Worm (Caenorhabditis elegans) whole organism, midembryonic: ENCODE data around the gene vglu-3.

Experiments used
- flt-1 ChIP-seq: fragments of 200-800 bp; sonication (Bioruptor generic); IDR thresholded peaks from 2 replicates; pipeline ENCODE4 v1.3.6; 2022; ENCODE audit warnings: missing genetic modification characterization, missing compliant biosample characterization
- klf-2 ChIP-seq: fragments of 200-800 bp; sonication (Bioruptor generic); conservative IDR thresholded peaks from 2 replicates; pipeline ENCODE4 v1.3.6; 2022; ENCODE audit warnings: missing genetic modification reagents, missing genetic modification characterization, missing compliant biosample characterization
- ref-1 ChIP-seq: fragments of 200-800 bp; sonication (Bioruptor generic); conservative IDR thresholded peaks from 2 replicates; pipeline ENCODE4 v1.3.6; 2022; ENCODE audit warnings: missing genetic modification reagents, missing genetic modification characterization, missing compliant biosample characterization
- ztf-23 ChIP-seq: fragments of 200-800 bp; sonication (Bioruptor generic); IDR thresholded peaks from 2 replicates; pipeline ENCODE4 v1.3.6; 2022; ENCODE audit warnings: missing genetic modification reagents, missing genetic modification characterization, missing compliant biosample characterization

DNA sequence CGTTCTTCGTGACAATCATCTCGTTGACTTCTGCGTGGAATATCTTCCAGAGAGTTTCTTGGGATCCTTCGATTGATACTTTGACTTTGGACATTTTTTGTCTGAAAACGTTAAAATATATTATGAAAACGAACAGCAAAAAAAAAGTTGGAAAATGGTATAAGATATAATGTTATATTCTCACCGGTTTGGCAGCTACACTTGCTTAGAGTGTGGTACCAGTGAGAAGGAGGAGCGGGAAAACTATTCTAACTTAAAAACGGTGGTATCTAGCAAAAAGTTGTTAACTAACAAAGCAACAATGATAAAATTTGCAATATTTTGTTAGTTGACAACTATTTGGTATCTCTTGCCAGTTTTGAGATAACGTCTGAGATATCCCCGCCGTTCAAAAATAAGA is 41.6 kb downstream of the vglu-3 start, which contains the start of gene tbx-9:
- TF ChIP-seq ztf-23 (GFP tag; lab: Robert Waterston, UW) (no peak), ref-1 (GFP tag; lab: Robert Waterston, UW) (no peak), flt-1 (GFP tag; lab: Robert Waterston, UW) (no peak), klf-2 (GFP tag; lab: Robert Waterston, UW) (no peak)
